Worm (Caenorhabditis elegans): Measurements from ENCODE around the gene fut-5.

- TF ChIP-seq klf-2 (GFP tag; conservative IDR thresholded peaks at IDR 0.05) (no peak), med-1 (GFP tag; optimal IDR thresholded peaks at IDR 0.05; ENCODE audit: insufficient read depth) (no peak), ref-1 (GFP tag; conservative IDR thresholded peaks at IDR 0.05) (no peak), flt-1 (GFP tag; IDR thresholded peaks at IDR 0.05) (no peak), cog-1 (tag; optimal IDR thresholded peaks at IDR 0.05) (peak; percentile 28), T22C8.4 (GFP tag; IDR thresholded peaks at IDR 0.05) (no peak), tab-1 (GFP tag; IDR thresholded peaks at IDR 0.05) (no peak), ztf-23 (GFP tag; IDR thresholded peaks at IDR 0.05) (no peak), ztf-29 (GFP tag; IDR thresholded peaks at IDR 0.05) (no peak)
These were observed 25.7 kb upstream of the fut-5 start, which contains the start of gene F10G7.5 for ce11 chrII:4693129-4693528.
